Fruit fly (Drosophila melanogaster) whole organism, embryonic: ENCODE data around the gene CG12056.

ENCODE experiments used
- B-H2 ChIP-seq: fragments of 200-800 bp; sonication (Bioruptor generic); optimal IDR thresholded peaks from 2 replicates; lab custom pipeline; 2018; ENCODE audit warnings: missing biosample characterization, mild to moderate bottlenecking, missing genetic modification characterization
- BEAF-32 ChIP-seq: fragments of 200-800 bp; sonication (Bioruptor generic); optimal IDR thresholded peaks from 3 replicates; lab custom pipeline; 2017; ENCODE audit warnings: missing biosample characterization, missing genetic modification characterization, mild to moderate bottlenecking, moderate library complexity, missing genetic modification reagents
- C15 ChIP-seq: fragments of 200-800 bp; sonication (Bioruptor generic); IDR thresholded peaks from 3 replicates; pipeline ENCODE4 v1.3.6; 2022; ENCODE audit warnings: missing biosample characterization, missing genetic modification characterization
- CG10462 ChIP-seq: fragments of 200-800 bp; sonication (Bioruptor generic); optimal IDR thresholded peaks from 2 replicates; lab custom pipeline; 2016; ENCODE audit warnings: missing biosample characterization, missing genetic modification characterization
- CG12104 ChIP-seq: fragments of 200-800 bp; sonication (Bioruptor generic); optimal IDR thresholded peaks from 3 replicates; lab custom pipeline; 2016; ENCODE audit warnings: missing biosample characterization, missing genetic modification characterization
- CG13296 ChIP-seq: fragments of 200-800 bp; sonication (Bioruptor generic); optimal IDR thresholded peaks from 3 replicates; lab custom pipeline; 2018; ENCODE audit warnings: missing biosample characterization, mild to moderate bottlenecking, missing genetic modification characterization
- CG15011 ChIP-seq: fragments of 200-800 bp; sonication (Bioruptor generic); optimal IDR thresholded peaks from 3 replicates; lab custom pipeline; 2018; ENCODE audit warnings: missing biosample characterization, mild to moderate bottlenecking, missing genetic modification characterization
- CG15073 ChIP-seq: fragments of 200-800 bp; sonication (Bioruptor generic); optimal IDR thresholded peaks from 2 replicates; lab custom pipeline; 2016; ENCODE audit warnings: missing biosample characterization, missing genetic modification characterization
- CG15479 ChIP-seq: fragments of 200-800 bp; sonication (Bioruptor generic); optimal IDR thresholded peaks from 3 replicates; lab custom pipeline; 2019; ENCODE audit warnings: missing biosample characterization, mild to moderate bottlenecking, missing genetic modification characterization, moderate library complexity
- CG15514 ChIP-seq: fragments of 200-800 bp; sonication (Bioruptor generic); optimal IDR thresholded peaks from 3 replicates; lab custom pipeline; 2017; ENCODE audit warnings: missing biosample characterization, missing genetic modification characterization, mild to moderate bottlenecking, moderate library complexity, missing genetic modification reagents
- CG1603 ChIP-seq: fragments of 200-800 bp; sonication (Bioruptor generic); optimal IDR thresholded peaks from 2 replicates; lab custom pipeline; 2019; ENCODE audit warnings: missing biosample characterization, mild to moderate bottlenecking, missing genetic modification characterization, moderate library complexity
- CG17612 ChIP-seq: fragments of 200-800 bp; sonication (Bioruptor generic); IDR thresholded peaks from 2 replicates; pipeline ENCODE4 v1.3.6; 2022; ENCODE audit warnings: missing biosample characterization, missing genetic modification characterization
- CG2120 ChIP-seq: fragments of 200-800 bp; sonication (Bioruptor generic); optimal IDR thresholded peaks from 3 replicates; lab custom pipeline; 2016; ENCODE audit warnings: missing biosample characterization, missing genetic modification characterization
- CG30020 ChIP-seq: fragments of 200-800 bp; optimal IDR thresholded peaks from 2 replicates; lab custom pipeline; 2019; ENCODE audit warnings: missing biosample characterization, mild to moderate bottlenecking, missing genetic modification characterization, moderate library complexity
- CG31365 ChIP-seq: fragments of 200-800 bp; sonication (Bioruptor generic); optimal IDR thresholded peaks from 2 replicates; lab custom pipeline; 2018; ENCODE audit warnings: missing biosample characterization, mild to moderate bottlenecking, missing genetic modification characterization
- CG3281 ChIP-seq: fragments of 200-800 bp; sonication (Bioruptor generic); optimal IDR thresholded peaks from 3 replicates; lab custom pipeline; 2017; ENCODE audit warnings: missing biosample characterization, mild to moderate bottlenecking, missing genetic modification characterization
- CG3726 ChIP-seq: fragments of 200-800 bp; sonication (Bioruptor generic); IDR thresholded peaks from 3 replicates; pipeline ENCODE4, ENCODE4 v1.3.6; 2022; ENCODE audit warnings: missing biosample characterization, missing genetic modification characterization
- CG4282 ChIP-seq: fragments of 200-800 bp; sonication (Bioruptor generic); optimal IDR thresholded peaks from 2 replicates; lab custom pipeline; 2016; ENCODE audit warnings: missing biosample characterization, missing genetic modification characterization
- CG6654 ChIP-seq: fragments of 200-800 bp; sonication (Bioruptor generic); optimal IDR thresholded peaks from 2 replicates; lab custom pipeline; 2017; ENCODE audit warnings: missing biosample characterization, mild to moderate bottlenecking, missing genetic modification characterization
- CG8924 ChIP-seq: fragments of 200-800 bp; optimal IDR thresholded peaks from 3 replicates; lab custom pipeline; 2019; ENCODE audit warnings: missing biosample characterization, mild to moderate bottlenecking, missing genetic modification characterization, moderate library complexity
- CG9727 ChIP-seq: fragments of 200-800 bp; sonication (Bioruptor generic); optimal IDR thresholded peaks from 3 replicates; lab custom pipeline; 2017; ENCODE audit warnings: missing biosample characterization, mild to moderate bottlenecking, missing genetic modification characterization
- CG9797 ChIP-seq: fragments of 200-800 bp; sonication (Bioruptor generic); optimal IDR thresholded peaks from 3 replicates; lab custom pipeline; 2018; ENCODE audit warnings: missing biosample characterization, mild to moderate bottlenecking, missing genetic modification characterization
- CG9876 ChIP-seq: fragments of 200-800 bp; sonication (Bioruptor generic); optimal IDR thresholded peaks from 2 replicates; lab custom pipeline; 2016; ENCODE audit warnings: missing biosample characterization, missing genetic modification characterization
- Doc3 ChIP-seq: fragments of 200-800 bp; sonication (Bioruptor generic); IDR thresholded peaks from 3 replicates; pipeline ENCODE4 v1.3.6; 2022; ENCODE audit warnings: missing biosample characterization, missing genetic modification characterization; ENCODE audit not compliant: partially characterized antibody
- Dp ChIP-seq: fragments of 200-800 bp; sonication (Bioruptor generic); optimal IDR thresholded peaks from 2 replicates; lab custom pipeline; 2018; ENCODE audit warnings: missing biosample characterization, mild to moderate bottlenecking, missing genetic modification characterization, moderate library complexity
- E2f2 ChIP-seq: fragments of 200-800 bp; sonication (Bioruptor generic); IDR thresholded peaks from 2 replicates; pipeline ENCODE4 v1.3.6; 2022; ENCODE audit warnings: missing biosample characterization, missing genetic modification characterization
- Ets97D ChIP-seq: fragments of 200-800 bp; sonication (Bioruptor generic); optimal IDR thresholded peaks from 3 replicates; lab custom pipeline; 2016; ENCODE audit warnings: missing biosample characterization, missing genetic modification characterization
- Hand ChIP-seq: fragments of 200-800 bp; sonication (Bioruptor generic); optimal IDR thresholded peaks from 2 replicates; lab custom pipeline; 2017; ENCODE audit warnings: mild to moderate bottlenecking, missing biosample characterization, missing genetic modification reagents, missing genetic modification characterization
- Hr3 ChIP-seq: fragments of 200-800 bp; sonication (Bioruptor generic); optimal IDR thresholded peaks from 3 replicates; lab custom pipeline; 2016; ENCODE audit warnings: missing biosample characterization, missing genetic modification characterization
- MBD-R2 ChIP-seq: fragments of 200-800 bp; sonication (Bioruptor generic); IDR thresholded peaks from 2 replicates; pipeline ENCODE4 v1.3.6; 2022; ENCODE audit warnings: missing biosample characterization, missing genetic modification characterization
- MESR4 ChIP-seq: fragments of 200-800 bp; sonication (Bioruptor generic); optimal IDR thresholded peaks from 2 replicates; lab custom pipeline; 2018; ENCODE audit warnings: missing biosample characterization, mild to moderate bottlenecking, missing genetic modification characterization, moderate library complexity
- Myb ChIP-seq: fragments of 200-800 bp; sonication (Bioruptor generic); optimal IDR thresholded peaks from 2 replicates; lab custom pipeline; 2016; ENCODE audit warnings: missing biosample characterization, missing genetic modification characterization
- Poxn ChIP-seq: fragments of 200-800 bp; sonication (Bioruptor generic); IDR thresholded peaks from 2 replicates; pipeline ENCODE4 v1.3.6; 2022; ENCODE audit warnings: missing biosample characterization, missing genetic modification characterization
- TFAM ChIP-seq: fragments of 200-800 bp; sonication (Bioruptor generic); optimal IDR thresholded peaks from 2 replicates; lab custom pipeline; 2017; ENCODE audit warnings: missing biosample characterization, missing genetic modification characterization, inconsistent platforms
- Tbp ChIP-seq: fragments of >200 bp; optimal IDR thresholded peaks from 2 replicates; lab custom pipeline; 2018; ENCODE audit warnings: missing biosample characterization, missing genetic modification characterization
- abd-A ChIP-seq: fragments of 200-800 bp; sonication (Bioruptor generic); optimal IDR thresholded peaks from 3 replicates; lab custom pipeline; 2019; ENCODE audit warnings: missing biosample characterization, mild to moderate bottlenecking, missing genetic modification characterization, moderate library complexity
- corto ChIP-seq: fragments of 200-800 bp; sonication (Bioruptor generic); optimal IDR thresholded peaks from 2 replicates; lab custom pipeline; 2016; ENCODE audit warnings: missing biosample characterization, mild to moderate bottlenecking, missing genetic modification characterization, moderate library complexity
- croc ChIP-seq: fragments of 200-800 bp; sonication (Bioruptor generic); conservative IDR thresholded peaks from 3 replicates; pipeline ENCODE4 v1.3.6; 2022; ENCODE audit warnings: missing biosample characterization, missing genetic modification characterization
- crol ChIP-seq: fragments of 200-800 bp; sonication (Bioruptor generic); IDR thresholded peaks from 2 replicates; pipeline ENCODE4 v1.3.6; 2022; ENCODE audit warnings: missing biosample characterization, missing genetic modification characterization
- fd3F ChIP-seq: fragments of 200-800 bp; sonication (Bioruptor generic); optimal IDR thresholded peaks from 2 replicates; lab custom pipeline; 2018; ENCODE audit warnings: missing biosample characterization, mild to moderate bottlenecking, missing genetic modification characterization, moderate library complexity
- hth ChIP-seq: fragments of >200 bp; optimal IDR thresholded peaks from 2 replicates; lab custom pipeline; 2017; ENCODE audit warnings: inconsistent platforms
- nom ChIP-seq: fragments of 200-800 bp; sonication (Bioruptor generic); optimal IDR thresholded peaks from 2 replicates; lab custom pipeline; 2017; ENCODE audit warnings: missing biosample characterization, missing genetic modification characterization, mild to moderate bottlenecking, moderate library complexity, missing genetic modification reagents
- pzg ChIP-seq: fragments of 200-800 bp; sonication (Bioruptor generic); optimal IDR thresholded peaks from 3 replicates; lab custom pipeline; 2018; ENCODE audit warnings: missing biosample characterization, mild to moderate bottlenecking, missing genetic modification characterization, moderate library complexity
- rib ChIP-seq: fragments of 200-800 bp; sonication (Bioruptor generic); IDR thresholded peaks from 2 replicates; pipeline ENCODE4 v1.3.6; 2022; ENCODE audit warnings: missing biosample characterization, missing genetic modification characterization
- run ChIP-seq: fragments of 200-800 bp; sonication (Bioruptor generic); optimal IDR thresholded peaks from 3 replicates; lab custom pipeline; 2018; ENCODE audit warnings: missing biosample characterization, mild to moderate bottlenecking, missing genetic modification characterization
- sd ChIP-seq: fragments of 200-800 bp; sonication (Bioruptor generic); optimal IDR thresholded peaks from 3 replicates; lab custom pipeline; 2018; ENCODE audit warnings: missing biosample characterization, mild to moderate bottlenecking, missing genetic modification characterization, moderate library complexity
- stwl ChIP-seq: fragments of 200-800 bp; sonication (Bioruptor generic); optimal IDR thresholded peaks from 3 replicates; lab custom pipeline; 2018; ENCODE audit warnings: missing biosample characterization, mild to moderate bottlenecking, missing genetic modification characterization, moderate library complexity
- tap ChIP-seq: fragments of 200-800 bp; optimal IDR thresholded peaks from 3 replicates; lab custom pipeline; 2019; ENCODE audit warnings: missing biosample characterization, mild to moderate bottlenecking, missing genetic modification characterization, moderate library complexity
- vfl ChIP-seq: fragments of 200-800 bp; sonication (Bioruptor generic); optimal IDR thresholded peaks from 2 replicates; lab custom pipeline; 2016; ENCODE audit warnings: missing biosample characterization, missing genetic modification characterization
- vnd ChIP-seq: fragments of 200-800 bp; sonication (Bioruptor generic); IDR thresholded peaks from 3 replicates; pipeline ENCODE4 v1.3.6; 2022; ENCODE audit warnings: missing biosample characterization, missing genetic modification characterization; ENCODE audit not compliant: partially characterized antibody
- zfh1 ChIP-seq: fragments of 200-800 bp; sonication (Bioruptor generic); IDR thresholded peaks from 3 replicates; pipeline ENCODE4 v1.3.6; 2022; ENCODE audit warnings: missing biosample characterization, missing genetic modification characterization

The CG12056 gene

dm6 chrX:9192429-9192828 is at the start of gene CG12056 (continued):
- TF ChIP-seq abd-A (tag; lab: Kevin White, UChicago) (no peak), rib (GFP tag; lab: Robert Waterston, UW) (no peak), CG1603 (tag; lab: Kevin White, UChicago) (no peak), Myb (GFP tag; lab: Kevin White, UChicago) (peak; percentile 62), sd (tag; lab: Kevin White, UChicago) (no peak), CG15073 (GFP tag; lab: Kevin White, UChicago) (no peak), CG12104 (GFP tag; lab: Kevin White, UChicago) (no peak), Poxn (no peak), Doc3 (GFP tag; lab: Robert Waterston, UW) (no peak), MBD-R2 (GFP tag; lab: Robert Waterston, UW) (peak; percentile 55), Dp (peak; percentile 56), C15 (GFP tag; lab: Robert Waterston, UW) (no peak), tap (tag; lab: Kevin White, UChicago) (no peak), CG15514 (peak; percentile 98), vfl (GFP tag; lab: Kevin White, UChicago) (no peak), zfh1 (no peak), CG6654 (no peak), corto (no peak), CG10462 (GFP tag; lab: Kevin White, UChicago) (no peak), Hr3 (GFP tag; lab: Kevin White, UChicago) (no peak), crol (no peak), nom (no peak), B-H2 (no peak), CG13296 (GFP tag; lab: Kevin White, UChicago) (no peak), CG15479 (GFP tag; lab: Kevin White, UChicago) (no peak), hth (no peak), croc (GFP tag; lab: Robert Waterston, UW) (no peak), run (tag; lab: Kevin White, UChicago) (no peak), pzg (GFP tag; lab: Kevin White, UChicago) (peak; percentile 23), CG4282 (GFP tag; lab: Kevin White, UChicago) (no peak), Hand (GFP tag; lab: Kevin White, UChicago) (no peak), vnd (GFP tag; lab: Robert Waterston, UW) (no peak), CG9797 (GFP tag; lab: Kevin White, UChicago) (no peak), CG3281 (GFP tag; lab: Kevin White, UChicago) (no peak), CG9876 (GFP tag; lab: Kevin White, UChicago) (no peak), CG9727 (GFP tag; lab: Kevin White, UChicago) (no peak), CG15011 (GFP tag; lab: Kevin White, UChicago) (no peak), Tbp (GFP tag; lab: Kevin White, UChicago) (no peak), MESR4 (GFP tag; lab: Kevin White, UChicago) (peak; percentile 31)

- peak; percentile 42 for TF ChIP-seq BEAF-32 (GFP tag; lab: Kevin White, UChicago)
- TF ChIP-seq stwl (tag; lab: Kevin White, UChicago), result peak; percentile 27
- no peak for TF ChIP-seq fd3F (GFP tag; lab: Kevin White, UChicago)
- no peak for TF ChIP-seq CG3726 (GFP tag; lab: Robert Waterston, UW)
- peak; percentile 21; the same call in 1 of the 2 replicates for TF ChIP-seq E2f2
- TF ChIP-seq Ets97D (GFP tag; lab: Kevin White, UChicago), result peak; percentile 36
- TF ChIP-seq CG2120, result peak; percentile 9
- peak; percentile 54 for TF ChIP-seq MBD-R2 (GFP tag; lab: Robert Waterston, UW)
- no peak for TF ChIP-seq CG3281 (GFP tag; lab: Kevin White, UChicago)
- no peak for TF ChIP-seq TFAM
- peak; percentile 35 for TF ChIP-seq CG30020 (tag; lab: Kevin White, UChicago)
- TF ChIP-seq CG8924 (tag; lab: Kevin White, UChicago), result peak; percentile 27
- peak; percentile 48 for TF ChIP-seq pzg (GFP tag; lab: Kevin White, UChicago)
- TF ChIP-seq CG17612 (GFP tag; lab: Robert Waterston, UW), result no peak
- TF ChIP-seq vfl (GFP tag; lab: Kevin White, UChicago), result no peak
- TF ChIP-seq CG9797 (GFP tag; lab: Kevin White, UChicago), result peak; percentile 78
- no peak for TF ChIP-seq CG31365 (tag; lab: Kevin White, UChicago)
Observed at dm6 chrX:9148989-9149522, 43.4 kb upstream of the CG12056 start, which contains the start of the genes fh and Bap111. Gene fh, minus strand, starts transcription at chrX:9149071. Gene Bap111, plus strand, starts transcription at chrX:9149309.
